Worm (Caenorhabditis elegans) whole organism, L3 larva: ENCODE results near the gene F08F3.1.
"Not testable (repeated sequence)": the region's sequence is repeated elsewhere in the genome, so short reads cannot be mapped to it uniquely, and the experiment has no call there.

Source experiments
- R02D3.7 ChIP-seq: fragments of 150-350 bp; optimal IDR thresholded peaks from 2 replicates; lab custom pipeline; 2014; ENCODE audit warnings: missing biosample characterization, missing genetic modification characterization
- ZK546.5 ChIP-seq: sonication (generic microtip); optimal IDR thresholded peaks from 2 replicates; lab custom pipeline; 2017; ENCODE audit warnings: missing biosample characterization, missing genetic modification characterization
- ama-1 ChIP-seq: fragments of 150-350 bp; optimal IDR thresholded peaks from 2 replicates; lab custom pipeline; 2018
- ceh-28 ChIP-seq: fragments of 150-350 bp; optimal IDR thresholded peaks from 2 replicates; lab custom pipeline; 2014; ENCODE audit warnings: missing biosample characterization, missing genetic modification reagents, missing genetic modification characterization
- ceh-82 ChIP-seq: fragments of 150-350 bp; optimal IDR thresholded peaks from 2 replicates; lab custom pipeline; 2014; ENCODE audit warnings: missing biosample characterization, missing genetic modification characterization
- daf-12 ChIP-seq: fragments of 150-350 bp; optimal IDR thresholded peaks from 2 replicates; lab custom pipeline; 2014; ENCODE audit warnings: missing biosample characterization, missing genetic modification reagents, missing genetic modification characterization
- egl-27 ChIP-seq: sonication (generic microtip); optimal IDR thresholded peaks from 4 replicates; lab custom pipeline; 2017; ENCODE audit warnings: missing biosample characterization, missing genetic modification reagents, missing genetic modification characterization
- egl-5 ChIP-seq: fragments of 150-350 bp; optimal IDR thresholded peaks from 2 replicates; lab custom pipeline; 2017; ENCODE audit warnings: missing biosample characterization, missing genetic modification reagents, missing genetic modification characterization, inconsistent platforms
- elt-1 ChIP-seq: fragments of 150-350 bp; optimal IDR thresholded peaks from 2 replicates; lab custom pipeline; 2014; ENCODE audit warnings: missing biosample characterization, missing genetic modification characterization
- elt-2 ChIP-seq: sonication (generic microtip); optimal IDR thresholded peaks from 2 replicates; lab custom pipeline; 2016; ENCODE audit warnings: missing genetic modification reagents, mild to moderate bottlenecking, missing genetic modification characterization, missing compliant biosample characterization
- elt-3 ChIP-seq, 3 experiments: fragments of 150-350 bp in 1 of 3; sonication (generic microtip) in 2 of 3; optimal IDR thresholded peaks; 2 replicates in 2 of 3; 4 replicates in 1 of 3; lab custom pipeline; 2014 to 2017; ENCODE audit warnings: missing biosample characterization in 3 of 3, missing genetic modification characterization in 3 of 3
- eor-1 ChIP-seq, 2 experiments: fragments of 150-350 bp; optimal IDR thresholded peaks; 2 replicates each; lab custom pipeline; 2014 to 2018; ENCODE audit warnings: missing biosample characterization in 2 of 2, missing genetic modification characterization in 2 of 2
- fkh-10 ChIP-seq: sonication (generic microtip); optimal IDR thresholded peaks from 2 replicates; lab custom pipeline; 2017; ENCODE audit warnings: missing biosample characterization, missing genetic modification reagents, missing genetic modification characterization
- fkh-2 ChIP-seq: fragments of 150-350 bp; optimal IDR thresholded peaks from 2 replicates; lab custom pipeline; 2014; ENCODE audit warnings: missing biosample characterization, missing genetic modification reagents, missing genetic modification characterization
- fos-1 ChIP-seq: fragments of 150-350 bp; optimal IDR thresholded peaks from 2 replicates; lab custom pipeline; 2014; ENCODE audit warnings: missing biosample characterization, missing genetic modification characterization
- hmg-11 ChIP-seq: sonication (generic microtip); optimal IDR thresholded peaks from 2 replicates; lab custom pipeline; 2016; ENCODE audit warnings: missing genetic modification characterization, missing compliant biosample characterization
- jun-1 ChIP-seq: fragments of 150-350 bp; optimal IDR thresholded peaks from 2 replicates; lab custom pipeline; 2014; ENCODE audit warnings: missing biosample characterization, missing genetic modification reagents, missing genetic modification characterization
- mdl-1 ChIP-seq: fragments of 150-350 bp; optimal IDR thresholded peaks from 2 replicates; lab custom pipeline; 2014; ENCODE audit warnings: missing biosample characterization, missing genetic modification characterization
- nhr-11 ChIP-seq: fragments of 150-350 bp; optimal IDR thresholded peaks from 2 replicates; lab custom pipeline; 2014; ENCODE audit warnings: missing biosample characterization, missing genetic modification characterization
- nhr-12 ChIP-seq: fragments of 150-350 bp; optimal IDR thresholded peaks from 2 replicates; lab custom pipeline; 2014; ENCODE audit warnings: missing biosample characterization, missing genetic modification characterization
- nhr-23 ChIP-seq: fragments of 150-350 bp; optimal IDR thresholded peaks from 2 replicates; lab custom pipeline; 2014; ENCODE audit warnings: missing biosample characterization, missing genetic modification reagents, missing genetic modification characterization
- nhr-237 ChIP-seq: fragments of 150-350 bp; optimal IDR thresholded peaks from 2 replicates; lab custom pipeline; 2014; ENCODE audit warnings: missing biosample characterization, missing genetic modification characterization
- nhr-25 ChIP-seq: sonication (generic microtip); optimal IDR thresholded peaks from 2 replicates; lab custom pipeline; 2017; ENCODE audit warnings: missing biosample characterization, missing genetic modification characterization
- nhr-28 ChIP-seq: fragments of 150-350 bp; optimal IDR thresholded peaks from 2 replicates; lab custom pipeline; 2014; ENCODE audit warnings: missing biosample characterization, missing genetic modification characterization
- nhr-43 ChIP-seq: sonication (generic microtip); optimal IDR thresholded peaks from 2 replicates; lab custom pipeline; 2016; ENCODE audit warnings: mild to moderate bottlenecking, missing genetic modification characterization, missing compliant biosample characterization; ENCODE audit not compliant: poor library complexity, severe bottlenecking
- nhr-76 ChIP-seq: fragments of 150-350 bp; sonication (generic microtip); optimal IDR thresholded peaks from 5 replicates; lab custom pipeline; 2014; ENCODE audit warnings: missing biosample characterization, missing genetic modification characterization
- nhr-77 ChIP-seq: fragments of 150-350 bp; optimal IDR thresholded peaks from 2 replicates; lab custom pipeline; 2014; ENCODE audit warnings: missing biosample characterization, missing genetic modification characterization
- pha-4 ChIP-seq: fragments of 150-350 bp; optimal IDR thresholded peaks from 2 replicates; lab custom pipeline; 2014; ENCODE audit warnings: missing biosample characterization, missing genetic modification reagents, missing genetic modification characterization
- pqm-1 ChIP-seq: fragments of 150-350 bp; optimal IDR thresholded peaks from 2 replicates; lab custom pipeline; 2017; ENCODE audit warnings: missing biosample characterization, missing genetic modification characterization, inconsistent platforms
- sea-2 ChIP-seq: fragments of 150-350 bp; sonication (generic microtip); optimal IDR thresholded peaks from 4 replicates; lab custom pipeline; 2014; ENCODE audit warnings: missing biosample characterization, missing genetic modification reagents, missing genetic modification characterization
- skn-1 ChIP-seq: fragments of 150-350 bp; optimal IDR thresholded peaks from 2 replicates; lab custom pipeline; 2014; ENCODE audit warnings: missing biosample characterization, missing genetic modification characterization
- snpc-4 ChIP-seq: fragments of 150-350 bp; optimal IDR thresholded peaks from 2 replicates; lab custom pipeline; 2014; ENCODE audit warnings: missing biosample characterization, missing genetic modification characterization
- unc-39 ChIP-seq: sonication (generic microtip); optimal IDR thresholded peaks from 4 replicates; lab custom pipeline; 2017; ENCODE audit warnings: missing biosample characterization, missing genetic modification characterization
- ztf-11 ChIP-seq: fragments of 150-350 bp; optimal IDR thresholded peaks from 2 replicates; lab custom pipeline; 2014; ENCODE audit warnings: missing biosample characterization, missing genetic modification characterization
- ztf-4 ChIP-seq: fragments of 150-350 bp; optimal IDR thresholded peaks from 2 replicates; lab custom pipeline; 2014; ENCODE audit warnings: missing biosample characterization, missing genetic modification characterization

Gene F08F3.1

ce11 chrV:5465335-5465734 is 19.4 kb downstream of the F08F3.1 start, which contains the start of gene srg-68:
Gene srg-68, minus strand, starts transcription at chrV:5465435.
- no peak for TF ChIP-seq hmg-11 (tag; lab: Kevin White, UChicago)
- no peak for TF ChIP-seq snpc-4 (tag; lab: Kevin White, UChicago)
- no peak for TF ChIP-seq nhr-77 (tag; lab: Kevin White, UChicago)

- TF ChIP-seq elt-3 (tag; optimal IDR thresholded peaks at IDR 0.05; lab: Kevin White, UChicago); nhr-28; egl-5 (tag; lab: Kevin White, UChicago): not testable (repeated sequence)
Observed at ce11 chrV:5468489-5468888, 22.6 kb downstream of the F08F3.1 start, which contains the start of gene ZC317.6. Gene ZC317.6, minus strand, starts transcription at chrV:5468589.

DNA sequence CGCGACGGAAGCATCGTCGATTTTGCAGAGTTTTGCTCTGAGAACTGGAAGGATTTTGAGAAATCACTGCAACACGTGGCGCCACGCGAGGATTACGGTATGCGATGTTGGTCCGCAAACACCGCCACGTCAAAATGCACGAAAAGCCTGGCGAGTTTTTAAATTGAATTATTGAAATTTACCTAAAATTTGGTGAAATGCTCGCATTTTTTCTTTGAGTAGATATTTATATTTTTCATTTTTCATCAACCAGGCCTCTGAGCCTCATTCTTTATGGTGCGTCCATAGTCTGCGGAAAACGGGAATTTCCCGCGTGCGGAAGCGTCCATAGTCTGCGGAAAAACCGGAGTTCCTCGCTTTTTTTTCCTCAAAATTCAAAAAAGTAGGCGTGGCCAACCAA is 25.0 kb downstream of the F08F3.1 start, which contains the start of gene ZC317.7:
Gene ZC317.7, minus strand, starts transcription at position 101 of the 400 bp plus-strand sequence.
- TF ChIP-seq nhr-11 (tag; lab: Kevin White, UChicago); elt-2; ztf-4: not testable (repeated sequence)

ce11 chrV:5477719-5478118 is 31.8 kb downstream of the F08F3.1 start:
- TF ChIP-seq nhr-43 (tag; lab: Kevin White, UChicago) (no peak), fos-1 (tag; lab: Kevin White, UChicago) (no peak), nhr-11 (tag; lab: Kevin White, UChicago) (no peak), daf-12 (tag; lab: Kevin White, UChicago) (no peak), ceh-82 (tag; lab: Kevin White, UChicago) (no peak), egl-27 (no peak), ZK546.5 (tag; lab: Kevin White, UChicago) (no peak), ztf-11 (tag; lab: Kevin White, UChicago) (no peak), skn-1 (tag; lab: Kevin White, UChicago) (no peak), nhr-12 (tag; lab: Kevin White, UChicago) (no peak), nhr-25 (tag; lab: Kevin White, UChicago) (no peak), ceh-28 (tag; lab: Kevin White, UChicago) (no peak), R02D3.7 (tag; lab: Kevin White, UChicago) (no peak), elt-3 (tag; optimal IDR thresholded peaks at IDR 0.05; lab: Kevin White, UChicago) (no peak), eor-1 (tag; optimal IDR thresholded peaks at IDR 0.05; lab: Kevin White, UChicago) (no peak), jun-1 (tag; lab: Kevin White, UChicago) (no peak), nhr-23 (tag; lab: Kevin White, UChicago) (no peak), unc-39 (no peak), nhr-76 (tag; lab: Kevin White, UChicago) (no peak), egl-5 (tag; lab: Kevin White, UChicago) (no peak)

DNA sequence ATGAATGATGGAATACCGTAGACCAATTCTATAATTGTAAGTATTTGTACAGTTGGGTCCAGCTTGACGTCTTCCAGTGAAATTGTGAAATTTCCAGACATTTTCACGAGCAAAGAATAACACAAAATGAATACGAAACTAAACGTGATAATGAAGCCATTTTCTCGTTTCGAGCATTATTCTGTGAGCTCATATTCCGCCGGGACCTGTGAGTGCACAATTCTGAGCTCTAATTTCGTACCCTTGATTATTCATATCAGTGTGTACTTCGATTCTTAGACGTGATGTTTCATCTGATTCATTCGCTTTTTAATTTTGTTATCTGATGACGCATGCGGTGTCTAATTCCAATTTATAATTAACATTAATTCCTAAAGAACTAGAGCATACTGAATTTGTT is 36.4 kb downstream of the F08F3.1 start, which contains the start of gene srg-66:
Gene srg-66, minus strand, starts transcription at position 101 of the 400 bp plus-strand sequence.
- TF ChIP-seq ZK546.5 (tag; lab: Kevin White, UChicago) (no peak), fkh-10 (no peak), snpc-4 (tag; lab: Kevin White, UChicago) (no peak), pqm-1 (tag; lab: Kevin White, UChicago) (no peak), fkh-2 (tag; lab: Kevin White, UChicago) (no peak), nhr-12 (tag; lab: Kevin White, UChicago) (no peak)

ce11 chrV:5484866-5485265 is 38.9 kb downstream of the F08F3.1 start, which contains the start of gene srg-65:
Gene srg-65, minus strand, starts transcription at chrV:5484966.
- TF ChIP-seq mdl-1 (tag; lab: Kevin White, UChicago) (no peak), nhr-28 (no peak), elt-1 (tag; lab: Kevin White, UChicago) (no peak), ceh-82 (tag; lab: Kevin White, UChicago) (no peak), ztf-4 (no peak), nhr-12 (tag; lab: Kevin White, UChicago) (no peak), daf-12 (tag; lab: Kevin White, UChicago) (no peak), fkh-10 (no peak), fkh-2 (tag; lab: Kevin White, UChicago) (no peak), R02D3.7 (tag; lab: Kevin White, UChicago) (no peak), ama-1 (lab: Kevin White, UChicago) (no peak), ztf-11 (tag; lab: Kevin White, UChicago) (no peak), sea-2 (no peak), pha-4 (no peak), egl-5 (tag; lab: Kevin White, UChicago) (no peak), nhr-237 (tag; lab: Kevin White, UChicago) (no peak), hmg-11 (tag; lab: Kevin White, UChicago) (no peak), ZK546.5 (tag; lab: Kevin White, UChicago) (no peak), nhr-77 (tag; lab: Kevin White, UChicago) (no peak)
- TF ChIP-seq, all 47 proteins: peak for 0
